Worm (Caenorhabditis elegans) whole organism, young adult: Measurements from ENCODE around the gene nhr-120.

Source experiments
- attf-5 ChIP-seq: fragments of 200-800 bp; sonication (Bioruptor generic); optimal IDR thresholded peaks from 2 replicates; lab custom pipeline; 2018; ENCODE audit warnings: mild to moderate bottlenecking, missing genetic modification characterization, missing compliant biosample characterization
- unc-130 ChIP-seq: sonication (generic microtip); optimal IDR thresholded peaks from 2 replicates; lab custom pipeline; 2016; ENCODE audit warnings: missing genetic modification reagents, missing genetic modification characterization, missing compliant biosample characterization

DNA sequence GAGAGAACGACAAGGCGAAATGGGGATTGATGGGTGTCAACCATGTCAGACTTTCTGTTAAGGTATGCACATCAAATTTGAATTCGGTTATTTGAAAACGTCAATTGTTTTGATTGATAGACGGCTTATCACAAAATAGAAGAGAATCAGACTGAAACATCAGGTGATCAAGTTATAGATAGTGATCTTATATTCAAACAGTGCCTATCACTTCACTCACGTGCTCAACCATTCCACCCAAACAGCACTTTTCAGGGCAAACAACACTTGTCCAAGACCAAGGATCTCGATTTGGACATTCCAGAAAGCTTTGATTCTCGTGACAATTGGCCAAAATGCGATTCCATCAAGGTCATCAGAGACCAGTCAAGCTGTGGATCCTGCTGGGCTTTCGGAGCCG, 32.8 kb downstream of the nhr-120 start:
- TF ChIP-seq unc-130 (no peak), attf-5 (GFP tag; lab: Kevin White, UChicago) (no peak)
